Worm (Caenorhabditis elegans): ENCODE data around the gene fip-3.

The fip-3 gene

ce11 chrIII:8588592-8589153 is 615 bp downstream of the fip-3 start, which contains the start of gene glr-1:
Gene glr-1 (minus strand): TSS chrIII:8588642.
- TF ChIP-seq Y53F4B.3 (GFP tag; IDR thresholded peaks at IDR 0.05), result no peak
- 0 out of 2 replicates have a peak, but pooled peaks have one; percentile 17 for TF ChIP-seq lag-1 (GFP tag; IDR thresholded peaks at IDR 0.05)

DNA sequence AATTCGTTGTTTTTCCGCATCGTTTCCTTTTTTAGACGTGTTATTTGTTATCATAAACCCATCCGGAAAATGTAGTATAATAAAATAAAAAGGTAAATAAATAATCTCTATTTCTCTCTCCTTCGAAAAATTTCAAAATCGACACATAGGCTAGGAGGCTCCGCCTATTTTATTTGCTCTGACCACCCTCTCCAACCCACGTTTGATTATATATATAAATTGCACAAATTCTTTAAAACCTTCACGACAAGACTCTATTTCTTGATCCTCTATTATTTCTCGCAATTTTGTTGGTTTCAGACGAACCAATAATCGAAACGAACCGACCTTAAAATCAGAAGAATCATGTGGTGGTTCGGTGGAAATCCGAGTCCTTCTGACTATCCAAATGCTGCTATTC is 8.5 kb downstream of the fip-3 start, which contains the start of gene doxa-1:
TSS of gene doxa-1 (plus strand) at position 301 of the 400 bp plus-strand sequence.
- TF ChIP-seq F49E8.2 (tag; optimal IDR thresholded peaks at IDR 0.05; ENCODE audit: insufficient read depth), result no peak
- TF ChIP-seq snpc-1.1 (tag; optimal IDR thresholded peaks at IDR 0.05; ENCODE audit: insufficient read depth), result no peak
- TF ChIP-seq nhr-120 (GFP tag; IDR thresholded peaks at IDR 0.05), result no peak
- TF ChIP-seq ceh-100 (GFP tag; IDR thresholded peaks at IDR 0.05), result no peak

ce11 chrIII:8579367-8579766 is 9.9 kb downstream of the fip-3 start:
- TF ChIP-seq hrde-1 (tag; optimal IDR thresholded peaks at IDR 0.05; ENCODE audit: borderline replicate concordance), result no peak
- TF ChIP-seq nhr-80 (tag; optimal IDR thresholded peaks at IDR 0.05), result no peak
- no peak for TF ChIP-seq repo-1 (tag; optimal IDR thresholded peaks at IDR 0.05)
- TF ChIP-seq F57A8.1 (GFP tag; optimal IDR thresholded peaks at IDR 0.05), result no peak

ce11 chrIII:8578381-8578780 is 10.9 kb downstream of the fip-3 start:
- TF ChIP-seq rec-8 (tag; optimal IDR thresholded peaks at IDR 0.05) (no peak), Y53F4B.3 (GFP tag; IDR thresholded peaks at IDR 0.05) (no peak), snpc-3.4 (tag; optimal IDR thresholded peaks at IDR 0.05) (no peak), him-1 (tag; optimal IDR thresholded peaks at IDR 0.05) (no peak), hsf-1 (GFP tag; IDR thresholded peaks at IDR 0.05) (no peak), lsy-27 (tag; optimal IDR thresholded peaks at IDR 0.05; ENCODE audit: borderline replicate concordance, insufficient read depth) (no peak), nfyb-1 (GFP tag; IDR thresholded peaks at IDR 0.05) (no peak), D2030.7 (GFP tag; IDR thresholded peaks at IDR 0.05) (no peak), madf-6 (GFP tag; IDR thresholded peaks at IDR 0.05) (no peak), F52B5.7 (tag; optimal IDR thresholded peaks at IDR 0.05) (no peak), ztf-18 (tag; optimal IDR thresholded peaks at IDR 0.05) (no peak)

DNA sequence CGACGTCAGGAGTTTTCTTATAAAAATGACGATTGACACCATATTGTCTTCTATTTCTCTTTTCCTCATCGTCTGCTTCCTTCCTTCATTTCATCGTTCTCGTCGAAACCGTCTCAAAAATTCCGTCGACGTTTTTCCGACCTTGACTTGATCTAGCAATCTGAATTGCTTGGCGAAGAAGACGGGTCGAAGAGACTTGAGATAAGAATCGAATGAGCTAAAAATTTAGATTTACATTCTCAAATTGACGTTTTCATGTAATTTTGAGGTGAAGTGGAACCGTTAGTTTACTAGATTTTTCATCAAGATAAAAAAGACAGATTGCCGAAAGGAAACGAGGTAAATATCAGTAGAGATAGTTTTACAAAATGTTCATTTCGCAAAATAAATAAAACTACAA is 11.8 kb downstream of the fip-3 start:
- no peak for TF ChIP-seq snpc-4 (GFP tag; optimal IDR thresholded peaks at IDR 0.05)
- TF ChIP-seq snpc-4 (tag; optimal IDR thresholded peaks at IDR 0.05), result no peak
- no peak for TF ChIP-seq lir-1 (GFP tag; conservative IDR thresholded peaks at IDR 0.05)

DNA sequence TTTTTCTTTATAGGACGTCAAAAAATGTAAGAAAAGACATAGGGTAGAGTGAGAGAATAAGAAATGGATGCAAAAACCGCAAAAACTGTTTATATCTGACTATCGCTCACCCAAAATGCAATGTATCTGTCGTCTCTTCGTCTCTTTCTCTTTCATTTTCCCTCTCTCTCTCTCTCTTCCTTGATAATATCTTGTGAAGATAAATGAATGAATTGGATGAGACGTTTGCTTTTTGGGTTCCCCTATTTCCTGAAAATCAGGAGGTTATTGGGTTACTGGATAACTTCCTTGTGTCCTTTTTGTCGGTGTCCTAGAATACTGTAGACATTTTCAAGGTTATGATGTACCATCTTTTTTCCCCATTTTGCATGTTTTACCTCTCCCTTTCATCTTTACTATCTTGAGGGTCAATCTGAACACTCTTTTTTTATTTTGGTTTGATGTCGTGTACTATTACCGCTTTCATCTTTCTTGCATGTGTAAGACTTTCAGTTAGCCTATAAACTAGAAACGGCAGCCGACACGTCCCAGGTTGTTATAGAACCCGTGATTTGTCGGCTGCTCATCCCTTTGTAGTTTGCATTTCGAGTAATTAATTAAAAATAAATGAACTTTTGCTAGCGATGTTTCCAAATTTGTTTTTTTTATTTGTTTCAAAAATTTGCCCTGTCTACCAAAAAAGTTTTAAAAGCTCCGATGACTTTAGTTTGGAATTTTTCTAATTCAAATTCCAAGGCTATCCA is 13.8 kb downstream of the fip-3 start:
- TF ChIP-seq F37B4.10 (GFP tag; IDR thresholded peaks at IDR 0.05), result no peak
- TF ChIP-seq snpc-4 (GFP tag; optimal IDR thresholded peaks at IDR 0.05), result no peak
- peak in 2 of 4 experiments; percentile 61 to 62 for TF ChIP-seq snpc-4 (tag; optimal IDR thresholded peaks at IDR 0.05)
- TF ChIP-seq lin-35 (GFP tag; optimal IDR thresholded peaks at IDR 0.05), result no peak
- no peak for TF ChIP-seq Y53F4B.3 (GFP tag; IDR thresholded peaks at IDR 0.05)
- no peak for TF ChIP-seq mxl-1 (tag; optimal IDR thresholded peaks at IDR 0.05)
- TF ChIP-seq pha-4 (tag; optimal IDR thresholded peaks at IDR 0.05), result no peak

Measured in whole organism, young adult.